Fruit fly (Drosophila melanogaster): ENCODE results near the gene Gr89a.

DNA sequence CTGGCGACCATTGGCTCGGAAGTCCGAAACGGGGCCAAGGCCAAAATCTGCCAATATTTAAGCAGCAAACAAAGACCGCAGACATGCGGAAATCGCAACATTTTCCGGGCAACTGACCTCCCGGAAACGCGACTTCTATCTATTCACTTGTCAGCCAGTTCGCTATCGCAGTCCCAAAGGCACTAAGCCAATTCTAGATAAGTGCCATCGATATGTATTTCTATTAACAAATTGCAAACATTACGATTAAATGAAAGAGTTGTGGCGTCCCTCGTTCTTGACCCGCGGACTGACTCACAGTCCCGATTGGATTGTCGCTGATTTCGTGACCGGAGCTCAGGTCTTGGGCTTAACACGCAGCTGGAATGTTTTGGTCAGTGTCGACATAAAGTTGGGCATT lies at the start of gene Gr89a:
- no peak for TF ChIP-seq Sin3A (optimal IDR thresholded peaks at IDR 0.05)
- TF ChIP-seq Myc (optimal IDR thresholded peaks at IDR 0.05), result no peak
- no peak for TF ChIP-seq h (optimal IDR thresholded peaks at IDR 0.05)

Data from Kc167 (cell line).